Worm (Caenorhabditis elegans) whole organism, young adult: ENCODE data around the gene cth-1.

Experiments
- F10E7.11 ChIP-seq: sonication (generic microtip); optimal IDR thresholded peaks from 2 replicates; lab custom pipeline; 2017; ENCODE audit warnings: mild to moderate bottlenecking, missing genetic modification characterization, moderate library complexity, missing compliant biosample characterization
- T26A5.8 ChIP-seq: sonication (generic microtip); optimal IDR thresholded peaks from 2 replicates; lab custom pipeline; 2016; ENCODE audit warnings: missing genetic modification characterization, missing compliant biosample characterization
- Y67H2A.10 ChIP-seq: fragments of 200-800 bp; sonication (Bioruptor generic); conservative IDR thresholded peaks from 2 replicates; pipeline ENCODE4 v1.3.6; 2022; ENCODE audit warnings: missing genetic modification reagents, missing genetic modification characterization, missing compliant biosample characterization
- ccch-3 ChIP-seq: fragments of 200-800 bp; sonication (Bioruptor generic); optimal IDR thresholded peaks from 2 replicates; lab custom pipeline; 2018; ENCODE audit warnings: mild to moderate bottlenecking, missing genetic modification characterization, missing compliant biosample characterization
- ceh-27 ChIP-seq: fragments of 200-800 bp; sonication (Bioruptor generic); optimal IDR thresholded peaks from 2 replicates; lab custom pipeline; 2018; ENCODE audit warnings: mild to moderate bottlenecking, missing genetic modification characterization, moderate library complexity, missing compliant biosample characterization
- ceh-40 ChIP-seq: fragments of 200-800 bp; sonication (Bioruptor generic); IDR thresholded peaks from 2 replicates; pipeline ENCODE4 v1.3.6; 2022; ENCODE audit warnings: missing genetic modification characterization, missing compliant biosample characterization
- lin-54 ChIP-seq: fragments of 200-800 bp; sonication (Bioruptor generic); optimal IDR thresholded peaks from 2 replicates; lab custom pipeline; 2018; ENCODE audit warnings: mild to moderate bottlenecking, missing genetic modification characterization, missing compliant biosample characterization
- mel-28 ChIP-seq: sonication (generic microtip); optimal IDR thresholded peaks from 2 replicates; lab custom pipeline; 2016; ENCODE audit warnings: borderline replicate concordance, mild to moderate bottlenecking, missing genetic modification characterization, missing compliant biosample characterization
- rcor-1 ChIP-seq: fragments of 200-800 bp; sonication (Bioruptor generic); IDR thresholded peaks from 2 replicates; pipeline ENCODE4 v1.3.6; 2022; ENCODE audit warnings: missing genetic modification reagents, missing genetic modification characterization, missing compliant biosample characterization
- xnd-1 ChIP-seq: sonication (generic microtip); optimal IDR thresholded peaks from 2 replicates; lab custom pipeline; 2016; ENCODE audit warnings: missing genotype, missing genetic modification reagents, missing genetic modification characterization, missing compliant biosample characterization

The cth-1 gene

ce11 chrV:16145009-16145408 is 44.5 kb downstream of the cth-1 start:
- no peak for TF ChIP-seq ceh-27 (GFP tag; lab: Kevin White, UChicago)
- TF ChIP-seq lin-54 = no peak
- no peak for TF ChIP-seq rcor-1 (GFP tag; lab: Robert Waterston, UW)
- no peak for TF ChIP-seq F10E7.11
- no peak for TF ChIP-seq T26A5.8 (tag; lab: Kevin White, UChicago)
- TF ChIP-seq Y67H2A.10 (GFP tag; lab: Robert Waterston, UW) = no peak

- TF ChIP-seq ccch-3 (GFP tag; lab: Kevin White, UChicago) (no peak), xnd-1 (tag; lab: Kevin White, UChicago) (no peak), mel-28 (no peak), ceh-40 (GFP tag; lab: Robert Waterston, UW) (no peak)
These were observed 48.3 kb downstream of the cth-1 start, which contains the start of gene F10A3.4 for ce11 chrV:16148805-16149204. F10A3.4 (plus strand) TSS chrV:16149105.
